Worm (Caenorhabditis elegans): ENCODE data around the gene F11D5.6.

ce11 chrX:3304068-3304467 is 22.0 kb downstream of the F11D5.6 start, which contains the start of gene F11D5.7:
- TF ChIP-seq somi-1 (GFP tag; optimal IDR thresholded peaks at IDR 0.05) = no peak
- TF ChIP-seq egrh-3 (GFP tag; IDR thresholded peaks at IDR 0.05) = no peak
- no peak for TF ChIP-seq ztf-3 (GFP tag; optimal IDR thresholded peaks at IDR 0.05)
